Fruit fly (Drosophila melanogaster): ENCODE data around the gene CG7706.

CG7706 gene

DNA sequence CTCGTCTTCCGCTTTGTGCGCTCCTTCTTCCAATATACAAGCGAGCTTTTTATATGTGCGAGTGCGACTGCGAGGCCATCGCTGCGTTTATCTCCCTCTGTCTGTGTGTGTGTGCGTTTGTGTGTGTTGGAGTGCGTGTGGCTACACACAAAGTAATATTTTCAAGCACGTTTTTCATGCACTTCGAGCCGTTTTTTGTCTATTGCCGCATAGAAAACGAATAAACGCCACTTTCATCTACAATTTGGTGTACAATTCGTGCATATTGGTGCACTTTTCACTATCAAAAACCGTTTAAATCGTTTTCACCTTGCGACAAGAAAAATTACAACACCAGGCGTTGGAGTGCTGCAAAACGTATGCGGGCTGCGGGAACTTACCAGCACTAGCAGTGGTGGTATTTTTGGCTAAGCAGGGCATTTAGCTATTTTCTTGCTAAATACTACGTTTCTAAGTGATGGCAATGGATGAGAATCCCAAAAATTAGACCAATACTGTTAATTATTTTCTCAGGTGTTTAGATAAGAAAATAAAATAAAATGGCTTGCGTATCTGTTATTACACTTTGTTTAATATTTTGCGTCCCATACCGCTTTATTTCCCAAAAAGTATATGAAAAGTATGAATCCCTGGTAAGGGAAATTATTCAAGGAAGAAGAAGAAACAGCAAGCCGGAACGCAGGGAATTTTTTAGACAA, 18.5 kb upstream of the CG7706 start, which contains the start of the genes CG31224 and CstF64 (continued):
- TF ChIP-seq Med (GFP tag) (peak; percentile 98), Taf1 (GFP tag; IDR thresholded peaks at IDR 0.05) (peak; percentile 54; the same call in 1 of the 2 replicates), CG2889 (GFP tag; IDR thresholded peaks at IDR 0.05) (peak; percentile 33; the same call in 1 of the 3 replicates), gt (GFP tag; IDR thresholded peaks at IDR 0.05) (peak; percentile 41; the same call in 1 of the 2 replicates), CG18476 (GFP tag; optimal IDR thresholded peaks at IDR 0.05) (peak; percentile 83), tna (GFP tag; IDR thresholded peaks at IDR 0.05; ENCODE audit: partially characterized antibody) (0 out of 2 replicates have a peak, but pooled peaks have one; percentile 33), lola (GFP tag; optimal IDR thresholded peaks at IDR 0.05) (peak in 1 of 3 experiments; percentile 78), GATAe (GFP tag; conservative IDR thresholded peaks at IDR 0.05) (0 out of 2 replicates have a peak, but pooled peaks have one; percentile 51), Mad (GFP tag; optimal IDR thresholded peaks at IDR 0.05) (peak; percentile 93), Eip74EF (GFP tag; optimal IDR thresholded peaks at IDR 0.05) (peak in 1 of 2 experiments; percentile 6), dan (GFP tag; IDR thresholded peaks at IDR 0.05) (no peak), CG8765 (GFP tag; IDR thresholded peaks at IDR 0.05) (peak; percentile 79), run (tag; optimal IDR thresholded peaks at IDR 0.05) (peak; percentile 53), unc-4 (GFP tag; IDR thresholded peaks at IDR 0.05; ENCODE audit: partially characterized antibody) (no peak; the same call in 1 of the 2 replicates), CG9727 (GFP tag; optimal IDR thresholded peaks at IDR 0.05) (peak; percentile 82), HHEX (GFP tag; optimal IDR thresholded peaks at IDR 0.05) (peak; percentile 85), dpn (GFP tag; optimal IDR thresholded peaks at IDR 0.05) (peak; percentile 90 to 93), Ada2b (GFP tag; IDR thresholded peaks at IDR 0.05) (peak; percentile 76), Chrac-16 (GFP tag; optimal IDR thresholded peaks at IDR 0.05) (peak; percentile 86), CG12155 (GFP tag; optimal IDR thresholded peaks at IDR 0.05) (peak; percentile 82), repo (GFP tag; optimal IDR thresholded peaks at IDR 0.05) (peak; percentile 82), dati (GFP tag; IDR thresholded peaks at IDR 0.05) (peak; percentile 52; the same call in 1 of the 2 replicates), schlank (tag; optimal IDR thresholded peaks at IDR 0.05) (no peak), CHES-1-like (GFP tag; optimal IDR thresholded peaks at IDR 0.05) (peak; percentile 92), Side (GFP tag; optimal IDR thresholded peaks at IDR 0.05) (peak; percentile 83), CG4328 (GFP tag; optimal IDR thresholded peaks at IDR 0.05) (peak; percentile 68), CG1792 (GFP tag; optimal IDR thresholded peaks at IDR 0.05) (peak; percentile 83), exex (tag; optimal IDR thresholded peaks at IDR 0.05) (peak; percentile 50), CG8089 (GFP tag; optimal IDR thresholded peaks at IDR 0.05) (peak; percentile 65), CG11560 (tag; IDR thresholded peaks at IDR 0.05) (peak; percentile 54; the same call in 2 of the 3 replicates), ci (GFP tag; IDR thresholded peaks at IDR 0.05) (peak; percentile 85), Asciz (GFP tag; optimal IDR thresholded peaks at IDR 0.05) (peak; percentile 37), Xbp1 (GFP tag; optimal IDR thresholded peaks at IDR 0.05) (peak; percentile 87), Aef1 (GFP tag; IDR thresholded peaks at IDR 0.05) (peak; percentile 76), Doc2 (GFP tag; IDR thresholded peaks at IDR 0.05) (peak; percentile 18; the same call in 1 of the 2 replicates), Hmr (GFP tag; optimal IDR thresholded peaks at IDR 0.05) (peak; percentile 89), fd102C (GFP tag; optimal IDR thresholded peaks at IDR 0.05) (peak; percentile 15), CG5180 (GFP tag; optimal IDR thresholded peaks at IDR 0.05) (no peak), grau (tag; optimal IDR thresholded peaks at IDR 0.05) (peak; percentile 81), CG15514 (GFP tag; optimal IDR thresholded peaks at IDR 0.05) (peak; percentile 70), hb (GFP tag; IDR thresholded peaks at IDR 0.05; ENCODE audit: partially characterized antibody) (no peak), CG9932 (GFP tag; IDR thresholded peaks at IDR 0.05) (peak; percentile 93), chif (GFP tag; optimal IDR thresholded peaks at IDR 0.05) (peak; percentile 87 to 88), CG31441 (GFP tag; IDR thresholded peaks at IDR 0.05) (no peak; the same call in 1 of the 2 replicates), CG3163 (GFP tag; optimal IDR thresholded peaks at IDR 0.05) (peak; percentile 69), nerfin-2 (GFP tag; IDR thresholded peaks at IDR 0.05; ENCODE audit: partially characterized antibody) (no peak), D19A (tag; optimal IDR thresholded peaks at IDR 0.05) (no peak), CG8924 (tag; optimal IDR thresholded peaks at IDR 0.05) (peak; percentile 70)
